Worm (Caenorhabditis elegans) whole organism, midembryonic: ENCODE measurements around the gene M03F8.1.

ENCODE experiments used
- cog-1 ChIP-seq: sonication (generic microtip); optimal IDR thresholded peaks from 2 replicates; lab custom pipeline; 2016; ENCODE audit warnings: missing genetic modification characterization, missing compliant biosample characterization
- ztf-29 ChIP-seq: fragments of 200-800 bp; sonication (Bioruptor generic); IDR thresholded peaks from 2 replicates; pipeline ENCODE4 v1.3.6; 2022; ENCODE audit warnings: missing genetic modification reagents, missing genetic modification characterization, missing compliant biosample characterization

- TF ChIP-seq ztf-29 (GFP tag; lab: Robert Waterston, UW) = no peak
- no peak for TF ChIP-seq cog-1 (tag; lab: Kevin White, UChicago)
Observed at ce11 chrV:5954747-5955146, 3.5 kb downstream of the M03F8.1 start, which contains the start of gene M03F8.6.
